Fruit fly (Drosophila melanogaster): ENCODE data around the gene escl.
A peak's percentile ranks its signal among the peaks of the same experiment; 100 is the strongest.

escl gene

dm6 chr2L:12002922-12003791 is 12.4 kb downstream of the escl start:
- TF ChIP-seq noc (tag; optimal IDR thresholded peaks at IDR 0.05) = peak; percentile 60

dm6 chr2L:12003792-12004210 is 13.1 kb downstream of the escl start:
- peak; percentile 78 for TF ChIP-seq noc (tag; optimal IDR thresholded peaks at IDR 0.05)

dm6 chr2L:12004211-12004979 is 13.7 kb downstream of the escl start:
- peak; percentile 42 for TF ChIP-seq noc (tag; optimal IDR thresholded peaks at IDR 0.05)

DNA sequence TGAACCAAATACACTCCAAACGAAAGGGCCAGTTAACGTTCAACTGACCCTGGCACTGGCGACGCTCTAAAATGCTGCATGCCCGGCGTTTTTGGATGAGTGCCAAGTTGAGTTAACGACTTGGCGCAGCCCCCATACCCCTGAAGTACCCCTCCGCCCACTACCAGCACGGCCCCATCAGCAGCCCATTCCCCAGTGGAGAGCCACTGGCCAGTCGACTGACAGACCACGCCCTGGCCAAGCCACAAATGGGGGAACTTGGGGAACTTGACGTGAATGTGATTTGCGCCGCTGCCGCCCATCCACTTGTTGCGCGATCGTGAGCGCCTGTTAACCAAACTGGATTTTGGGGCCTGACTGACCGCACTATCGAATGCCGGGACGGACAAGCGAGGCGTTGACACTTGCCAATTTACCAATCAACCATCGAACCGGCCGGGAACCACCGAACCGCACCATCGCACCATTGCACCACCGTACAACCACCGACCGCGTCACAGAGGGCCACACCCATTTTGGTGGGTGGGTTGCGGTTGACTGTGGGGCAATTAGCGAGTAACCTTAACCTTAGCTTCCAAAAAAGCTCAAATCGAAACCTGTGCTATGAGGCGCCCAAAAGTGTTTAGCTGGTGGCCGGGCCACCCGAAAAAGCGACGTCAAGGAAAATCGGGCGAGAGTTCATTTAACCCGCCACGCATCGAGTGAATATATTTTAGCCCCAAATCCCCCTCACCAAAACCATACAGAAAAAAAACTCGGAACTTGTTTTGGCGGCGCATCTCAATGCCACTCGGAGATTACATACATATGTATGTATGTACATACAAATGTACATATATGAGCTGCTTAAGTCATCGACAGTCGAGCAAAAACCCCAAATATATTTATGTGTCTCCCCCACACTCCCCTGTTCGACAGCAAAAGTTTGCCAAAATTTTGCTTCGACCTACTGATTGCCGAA is 15.0 kb downstream of the escl start:
- peak; percentile 3 for TF ChIP-seq noc (tag; optimal IDR thresholded peaks at IDR 0.05)

DNA sequence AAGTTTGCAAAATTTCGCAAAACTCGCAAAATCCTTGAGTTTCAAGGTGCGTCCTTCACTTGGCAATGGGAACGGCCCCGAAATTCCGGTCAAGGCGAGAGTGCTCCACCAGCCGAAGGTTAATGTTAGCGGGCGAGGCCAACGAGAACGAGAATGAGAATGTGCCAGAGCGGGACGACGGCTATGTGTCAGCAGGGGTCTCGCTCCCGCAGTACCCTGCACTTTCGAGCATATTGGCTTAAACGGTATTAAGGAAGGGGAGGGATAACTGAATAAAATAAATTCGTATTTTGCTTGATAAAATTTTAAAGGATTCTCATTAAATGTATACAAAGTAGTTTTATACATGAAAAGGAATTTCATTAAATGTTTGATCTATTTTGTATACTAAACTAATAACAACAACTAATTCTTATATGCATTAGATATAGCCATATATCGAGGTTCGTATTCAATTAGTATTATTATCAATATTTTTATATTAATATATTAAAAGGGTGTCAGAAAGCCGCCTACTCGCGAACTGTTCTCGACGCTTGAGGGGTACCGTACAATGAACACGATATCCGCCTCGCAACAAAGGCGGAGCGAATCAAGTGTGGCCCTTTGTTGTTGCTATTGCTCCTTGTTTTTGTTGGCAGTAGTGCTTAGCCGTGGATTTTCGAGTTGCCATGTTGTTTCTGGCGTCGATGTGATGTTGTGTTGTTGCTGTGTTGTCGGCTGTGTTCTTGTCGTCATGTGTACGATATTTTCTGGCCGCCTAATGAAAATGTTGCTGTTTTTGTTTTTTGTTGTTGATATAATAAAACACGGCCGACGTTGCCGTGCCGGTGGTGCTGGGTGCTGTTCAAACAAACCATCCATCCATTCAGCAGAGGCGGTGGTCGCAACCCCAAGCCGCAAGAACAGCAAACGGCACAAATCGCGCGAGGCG is 15.9 kb downstream of the escl start:
- peak; percentile 96 for TF ChIP-seq noc (tag; optimal IDR thresholded peaks at IDR 0.05)

DNA sequence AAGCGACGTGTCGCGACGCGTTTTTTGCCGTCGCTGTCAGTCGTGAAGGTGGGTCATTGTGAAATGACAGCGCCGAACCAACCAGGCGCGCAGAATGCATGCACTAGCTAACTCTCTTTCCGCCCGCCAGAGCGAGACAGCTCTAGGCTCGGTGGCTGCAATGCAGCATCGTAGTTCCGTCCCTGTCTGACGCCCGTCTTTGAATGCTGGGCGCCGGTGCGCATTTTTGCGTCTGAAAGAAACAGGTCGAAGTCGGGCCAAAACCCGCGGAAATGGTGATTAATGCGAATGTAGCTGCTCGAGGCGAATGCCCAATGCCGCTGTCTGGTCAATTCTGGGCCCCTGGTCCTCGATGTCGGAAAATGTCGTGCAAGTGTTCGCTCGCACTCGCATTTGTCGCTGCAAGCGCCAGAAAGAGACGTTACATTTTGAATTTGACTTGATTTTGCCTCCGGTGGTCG is 16.6 kb downstream of the escl start:
- TF ChIP-seq noc (tag; optimal IDR thresholded peaks at IDR 0.05) = peak; percentile 80

DNA sequence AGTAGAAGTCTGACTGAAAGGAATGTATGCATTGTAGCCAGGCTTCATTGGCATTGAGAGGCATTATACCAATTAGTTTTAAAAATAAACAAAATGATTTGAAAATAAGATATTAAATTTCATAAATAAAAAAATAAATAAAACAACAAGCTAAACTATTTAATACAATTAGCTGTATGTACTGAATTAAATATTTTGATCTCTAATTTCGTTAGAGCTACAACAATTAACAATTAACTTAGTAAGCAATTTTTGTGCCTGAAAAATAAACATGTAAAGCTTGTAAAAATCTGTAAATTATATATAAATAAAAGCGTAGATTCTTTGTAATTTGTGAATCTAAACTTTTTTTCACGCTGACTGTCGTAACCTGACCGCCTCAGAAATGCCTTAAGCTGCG is 17.1 kb downstream of the escl start, which contains the start of gene Rh5:
TSS of gene Rh5 (plus strand) at position 301 of the 400 bp plus-strand sequence.
- TF ChIP-seq noc (tag; optimal IDR thresholded peaks at IDR 0.05) = no peak

- TF ChIP-seq noc (tag; optimal IDR thresholded peaks at IDR 0.05) = peak; percentile 78
These were observed 19.6 kb downstream of the escl start for dm6 chr2L:12010100-12010876.

dm6 chr2L:12010877-12011666 is 20.3 kb downstream of the escl start:
- TF ChIP-seq noc (tag; optimal IDR thresholded peaks at IDR 0.05) = peak; percentile 93

DNA sequence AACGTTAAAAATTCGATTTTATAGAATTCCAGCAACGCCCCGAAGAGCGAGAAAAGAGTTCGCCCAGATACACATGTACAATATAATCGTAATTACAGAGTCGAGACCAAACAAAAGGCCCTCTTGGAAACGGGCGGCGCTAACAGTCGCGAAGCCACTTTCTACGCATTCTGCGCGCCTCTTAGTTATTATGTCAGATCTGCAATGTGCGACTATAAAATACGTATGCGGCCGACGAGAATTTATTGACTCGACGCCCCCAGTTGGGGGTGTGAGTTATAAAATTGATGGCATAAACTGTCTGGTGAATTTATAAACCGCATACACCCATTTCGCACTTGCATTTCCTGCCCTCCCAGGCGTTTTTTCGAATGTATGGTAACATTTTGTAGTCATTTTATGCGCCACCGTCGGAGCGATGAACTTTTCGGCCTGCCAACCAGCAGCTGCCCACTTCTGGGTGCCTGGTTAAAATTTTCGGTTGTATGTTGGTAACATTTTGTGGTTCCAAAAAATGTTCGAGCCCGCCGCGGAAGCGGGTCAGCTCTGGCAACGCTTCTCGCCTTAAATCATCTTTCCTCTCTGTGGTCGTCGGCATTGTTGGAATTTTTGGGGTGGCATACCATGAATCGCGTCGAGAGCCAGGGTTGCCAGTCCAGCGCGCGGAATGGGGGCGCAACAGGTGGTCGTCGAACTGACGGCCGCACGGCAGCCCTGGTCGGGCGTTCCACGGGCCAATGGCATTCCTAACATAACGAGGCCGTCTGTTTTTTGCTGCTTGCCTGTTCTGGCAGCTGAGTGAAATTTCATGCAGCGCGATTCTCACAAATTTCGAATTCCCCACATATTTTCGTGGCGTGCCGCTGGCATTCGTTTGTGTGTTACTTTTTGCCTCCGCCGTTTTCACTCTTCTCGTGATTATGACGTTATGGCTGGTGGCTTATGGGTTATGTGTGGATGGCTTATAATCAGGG is 21.2 kb downstream of the escl start:
- TF ChIP-seq noc (tag; optimal IDR thresholded peaks at IDR 0.05) = peak; percentile 95

dm6 chr2L:12013243-12013642 is 22.5 kb downstream of the escl start:
- TF ChIP-seq noc (tag; optimal IDR thresholded peaks at IDR 0.05) = no peak
